Fruit fly (Drosophila melanogaster): ENCODE measurements around the gene Torsin.

DNA sequence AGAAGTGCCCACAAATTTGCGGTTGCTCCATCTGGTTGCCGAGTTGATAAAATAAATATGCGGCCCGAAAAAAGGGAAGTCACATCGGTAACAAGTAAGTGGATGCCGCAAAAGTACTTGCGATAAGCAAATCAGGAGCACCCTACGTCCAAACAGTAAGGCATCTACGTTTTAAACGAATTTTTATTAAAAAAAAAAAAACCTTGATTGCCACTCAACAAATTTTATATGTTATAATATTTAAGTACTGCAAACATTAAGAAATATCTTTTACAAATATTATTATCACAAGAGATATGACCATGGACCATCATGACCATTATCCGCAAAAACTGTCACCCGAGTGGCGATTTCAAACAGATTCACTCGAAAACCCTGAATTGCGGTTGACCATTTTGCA lies 45.7 kb downstream of the Torsin start:
- TF ChIP-seq CG8478 (optimal IDR thresholded peaks at IDR 0.05) (no peak), CTCF (optimal IDR thresholded peaks at IDR 0.05) (no peak)

Measured in S2 (cell line).